Fruit fly (Drosophila melanogaster) whole organism, pupa: Measurements from ENCODE around the gene CG46313.
A peak's percentile ranks its signal among the peaks of the same experiment; 100 is the strongest.

Experiments
- CG10348 ChIP-seq: fragments of 200-800 bp; sonication (Bioruptor generic); IDR thresholded peaks from 2 replicates; pipeline ENCODE4 v1.3.6; 2022; ENCODE audit warnings: missing biosample characterization, missing genetic modification characterization
- CG12605 ChIP-seq: fragments of 200-800 bp; sonication (Bioruptor generic); IDR thresholded peaks from 2 replicates; pipeline ENCODE4 v1.3.6; 2022; ENCODE audit warnings: missing biosample characterization, missing genetic modification characterization
- CG13204 ChIP-seq: fragments of 200-800 bp; sonication (Bioruptor generic); optimal IDR thresholded peaks from 2 replicates; lab custom pipeline; 2018; ENCODE audit warnings: missing biosample characterization, mild to moderate bottlenecking, missing genetic modification characterization, moderate library complexity
- CG14655 ChIP-seq: fragments of 200-800 bp; sonication (Bioruptor generic); optimal IDR thresholded peaks from 3 replicates; lab custom pipeline; 2017; ENCODE audit warnings: mild to moderate bottlenecking, missing biosample characterization, missing genetic modification reagents, missing genetic modification characterization
- CG15710 ChIP-seq: fragments of 200-800 bp; sonication (Bioruptor generic); optimal IDR thresholded peaks from 2 replicates; lab custom pipeline; 2018; ENCODE audit warnings: missing biosample characterization, mild to moderate bottlenecking, missing genetic modification characterization, moderate library complexity
- CG17806 ChIP-seq: fragments of 200-800 bp; sonication (Bioruptor generic); optimal IDR thresholded peaks from 2 replicates; lab custom pipeline; 2018; ENCODE audit warnings: missing biosample characterization, mild to moderate bottlenecking, missing genetic modification characterization, moderate library complexity
- CG32121 ChIP-seq: fragments of 200-800 bp; sonication (Bioruptor generic); IDR thresholded peaks from 2 replicates; pipeline ENCODE4 v1.3.6; 2022; ENCODE audit warnings: missing biosample characterization, missing genetic modification characterization
- CG34367 ChIP-seq: fragments of 200-800 bp; sonication (Bioruptor generic); optimal IDR thresholded peaks from 2 replicates; lab custom pipeline; 2018; ENCODE audit warnings: missing biosample characterization, mild to moderate bottlenecking, missing genetic modification characterization
- CG4496 ChIP-seq: fragments of 200-800 bp; sonication (Bioruptor generic); IDR thresholded peaks from 3 replicates; pipeline ENCODE4 v1.3.6; 2022; ENCODE audit warnings: missing biosample characterization, missing genetic modification characterization
- CG8159 ChIP-seq: fragments of 200-800 bp; sonication (Bioruptor generic); optimal IDR thresholded peaks from 3 replicates; lab custom pipeline; 2018; ENCODE audit warnings: missing biosample characterization, mild to moderate bottlenecking, missing genetic modification characterization, moderate library complexity
- CG8301 ChIP-seq: fragments of 200-800 bp; sonication (Bioruptor generic); optimal IDR thresholded peaks from 2 replicates; lab custom pipeline; 2018; ENCODE audit warnings: missing biosample characterization, mild to moderate bottlenecking, missing genetic modification characterization
- CG9948 ChIP-seq: fragments of 200-800 bp; sonication (Bioruptor generic); optimal IDR thresholded peaks from 2 replicates; lab custom pipeline; 2018; ENCODE audit warnings: missing biosample characterization, mild to moderate bottlenecking, missing genetic modification characterization, moderate library complexity
- D1 ChIP-seq: fragments of 200-800 bp; sonication (Bioruptor generic); optimal IDR thresholded peaks from 2 replicates; lab custom pipeline; 2018; ENCODE audit warnings: missing biosample characterization, mild to moderate bottlenecking, missing genetic modification characterization, moderate library complexity
- EcR ChIP-seq: fragments of 200-800 bp; sonication (Bioruptor generic); optimal IDR thresholded peaks from 3 replicates; lab custom pipeline; 2019; ENCODE audit warnings: missing biosample characterization, missing genetic modification characterization, mild to moderate bottlenecking, moderate library complexity, missing genetic modification reagents
- Ets98B ChIP-seq: fragments of 200-800 bp; sonication (Bioruptor generic); IDR thresholded peaks from 2 replicates; pipeline ENCODE4 v1.3.6; 2022; ENCODE audit warnings: missing biosample characterization, missing genetic modification characterization
- Pif1A ChIP-seq: fragments of 200-800 bp; sonication (Bioruptor generic); optimal IDR thresholded peaks from 3 replicates; lab custom pipeline; 2016; ENCODE audit warnings: missing biosample characterization, missing genetic modification characterization
- Pif1B ChIP-seq: fragments of 200-800 bp; sonication (Bioruptor generic); optimal IDR thresholded peaks from 3 replicates; lab custom pipeline; 2016; ENCODE audit warnings: missing biosample characterization, missing genetic modification characterization
- Snoo ChIP-seq: fragments of 200-800 bp; sonication (Bioruptor generic); optimal IDR thresholded peaks from 3 replicates; lab custom pipeline; 2017; ENCODE audit warnings: missing biosample characterization, mild to moderate bottlenecking, missing genetic modification characterization, inconsistent platforms
- fd96Ca ChIP-seq: fragments of 200-800 bp; sonication (Bioruptor generic); IDR thresholded peaks from 3 replicates; pipeline ENCODE4 v1.3.6; 2022; ENCODE audit warnings: missing biosample characterization, missing genetic modification characterization
- gl ChIP-seq: fragments of 200-800 bp; sonication (Bioruptor generic); optimal IDR thresholded peaks from 2 replicates; lab custom pipeline; 2018; ENCODE audit warnings: missing biosample characterization, mild to moderate bottlenecking, missing genetic modification characterization
- rn ChIP-seq: fragments of 200-800 bp; sonication (Bioruptor generic); IDR thresholded peaks from 2 replicates; pipeline ENCODE4 v1.3.6; 2022; ENCODE audit warnings: missing biosample characterization, missing genetic modification characterization

Gene CG46313

dm6 chr3R:26978241-26978640 lies at the start of gene CG46313, which contains the start of gene CG14253:
Gene CG46313, plus strand, starts transcription at chr3R:26978541.
Gene CG14253, plus strand, starts transcription at chr3R:26978541.
- TF ChIP-seq CG15710 (tag; lab: Kevin White, UChicago) (no peak), CG34367 (tag; lab: Kevin White, UChicago) (no peak), D1 (tag; lab: Kevin White, UChicago) (no peak), CG17806 (no peak), fd96Ca (GFP tag; lab: Robert Waterston, UW) (no peak), CG4496 (GFP tag; lab: Robert Waterston, UW) (no peak), gl (no peak), Snoo (no peak), CG13204 (no peak), Ets98B (no peak), CG8301 (tag; lab: Kevin White, UChicago) (no peak), CG9948 (tag; lab: Kevin White, UChicago) (no peak), Pif1A (GFP tag; lab: Kevin White, UChicago) (no peak), CG14655 (no peak), CG8159 (tag; lab: Kevin White, UChicago) (no peak), rn (GFP tag; lab: Robert Waterston, UW) (no peak)

- no peak for TF ChIP-seq gl
- no peak for TF ChIP-seq Ets98B
- no peak for TF ChIP-seq CG32121 (GFP tag; lab: Robert Waterston, UW)
- no peak for TF ChIP-seq CG4496 (GFP tag; lab: Robert Waterston, UW)
- no peak for TF ChIP-seq CG9948 (tag; lab: Kevin White, UChicago)
- TF ChIP-seq EcR = no peak
- TF ChIP-seq CG15710 (tag; lab: Kevin White, UChicago) = no peak
- TF ChIP-seq CG8301 (tag; lab: Kevin White, UChicago) = no peak
- no peak for TF ChIP-seq fd96Ca (GFP tag; lab: Robert Waterston, UW)
- no peak for TF ChIP-seq CG13204
- TF ChIP-seq Pif1A (GFP tag; lab: Kevin White, UChicago) = no peak
- TF ChIP-seq, all 21 proteins: peak for 0
Observed at dm6 chr3R:26933885-26934284, 44.5 kb upstream of the CG46313 start.

DNA sequence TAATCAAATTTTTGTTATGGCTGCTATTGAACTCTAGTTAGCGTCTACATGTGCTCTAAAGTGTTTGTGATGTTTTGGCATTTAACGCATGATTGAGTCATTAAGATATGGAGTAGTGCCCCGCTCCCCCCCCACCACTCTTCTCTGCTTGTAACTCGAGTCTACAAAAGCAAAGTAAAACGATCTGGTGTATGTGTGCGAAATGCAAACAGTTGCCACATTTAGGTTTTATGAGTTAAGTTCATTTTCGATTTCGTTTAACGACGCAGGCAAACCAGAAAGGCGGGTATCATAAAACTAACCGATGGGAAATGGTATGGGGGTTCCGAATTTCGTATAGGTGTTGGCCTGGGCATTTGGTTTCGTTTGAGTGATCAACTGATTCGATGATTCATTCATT lies 43.8 kb upstream of the CG46313 start:
- TF ChIP-seq D1 (tag; lab: Kevin White, UChicago) (no peak), gl (no peak), CG32121 (GFP tag; lab: Robert Waterston, UW) (no peak), Ets98B (no peak), fd96Ca (GFP tag; lab: Robert Waterston, UW) (no peak), CG12605 (GFP tag; lab: Robert Waterston, UW) (no peak), CG13204 (no peak), CG14655 (no peak)

- TF ChIP-seq CG12605 (GFP tag; lab: Robert Waterston, UW) = no peak
- 0 out of 2 replicates have a peak, but pooled peaks have one; percentile 37 for TF ChIP-seq CG32121 (GFP tag; lab: Robert Waterston, UW)
- no peak for TF ChIP-seq Ets98B
Observed at dm6 chr3R:26935400-26935799, 42.9 kb upstream of the CG46313 start.

dm6 chr3R:26936501-26936900 lies 41.8 kb upstream of the CG46313 start:
- TF ChIP-seq CG8159 (tag; lab: Kevin White, UChicago) = no peak
- TF ChIP-seq CG8301 (tag; lab: Kevin White, UChicago) = no peak
- no peak for TF ChIP-seq fd96Ca (GFP tag; lab: Robert Waterston, UW)
- no peak for TF ChIP-seq EcR
- TF ChIP-seq Ets98B = no peak
- TF ChIP-seq CG9948 (tag; lab: Kevin White, UChicago) = no peak
- TF ChIP-seq CG10348 (GFP tag; lab: Robert Waterston, UW) = no peak
- TF ChIP-seq gl = no peak
- TF ChIP-seq Snoo = no peak
- TF ChIP-seq rn (GFP tag; lab: Robert Waterston, UW) = no peak

dm6 chr3R:26937423-26937822 lies 40.9 kb upstream of the CG46313 start:
- TF ChIP-seq CG8159 (tag; lab: Kevin White, UChicago) = peak; percentile 46
- peak; percentile 47 for TF ChIP-seq Pif1A (GFP tag; lab: Kevin White, UChicago)
- TF ChIP-seq Ets98B = no peak
- no peak for TF ChIP-seq CG32121 (GFP tag; lab: Robert Waterston, UW)
- TF ChIP-seq CG34367 (tag; lab: Kevin White, UChicago) = no peak
- no peak for TF ChIP-seq gl
- peak; percentile 37 for TF ChIP-seq CG9948 (tag; lab: Kevin White, UChicago)
- no peak for TF ChIP-seq CG13204
- TF ChIP-seq CG8301 (tag; lab: Kevin White, UChicago) = peak; percentile 65
- TF ChIP-seq Pif1B (GFP tag; lab: Kevin White, UChicago) = no peak
- TF ChIP-seq CG14655 = peak; percentile 76
- no peak for TF ChIP-seq CG10348 (GFP tag; lab: Robert Waterston, UW)
- TF ChIP-seq EcR = no peak
- TF ChIP-seq CG4496 (GFP tag; lab: Robert Waterston, UW) = peak; percentile 21; the same call in 1 of the 3 replicates
- TF ChIP-seq CG12605 (GFP tag; lab: Robert Waterston, UW) = no peak
- peak; percentile 7 for TF ChIP-seq CG15710 (tag; lab: Kevin White, UChicago)
- TF ChIP-seq CG17806 = no peak
- no peak for TF ChIP-seq rn (GFP tag; lab: Robert Waterston, UW)
- TF ChIP-seq D1 (tag; lab: Kevin White, UChicago) = no peak
- TF ChIP-seq Snoo = peak; percentile 33
- TF ChIP-seq fd96Ca (GFP tag; lab: Robert Waterston, UW) = no peak

dm6 chr3R:26945233-26945632 lies 33.1 kb upstream of the CG46313 start, which contains the start of gene CG14252:
Gene CG14252, plus strand, starts transcription at chr3R:26945534.
- no peak for TF ChIP-seq D1 (tag; lab: Kevin White, UChicago)
- TF ChIP-seq gl = no peak
- TF ChIP-seq CG32121 (GFP tag; lab: Robert Waterston, UW) = no peak
- TF ChIP-seq Snoo = no peak
- no peak for TF ChIP-seq fd96Ca (GFP tag; lab: Robert Waterston, UW)
- TF ChIP-seq CG10348 (GFP tag; lab: Robert Waterston, UW) = no peak
- no peak for TF ChIP-seq CG15710 (tag; lab: Kevin White, UChicago)
- TF ChIP-seq Ets98B = no peak
- TF ChIP-seq EcR = no peak
- TF ChIP-seq CG14655 = no peak
- TF ChIP-seq Pif1B (GFP tag; lab: Kevin White, UChicago) = no peak
- no peak for TF ChIP-seq CG8301 (tag; lab: Kevin White, UChicago)
- no peak for TF ChIP-seq CG4496 (GFP tag; lab: Robert Waterston, UW)
- TF ChIP-seq Pif1A (GFP tag; lab: Kevin White, UChicago) = no peak
- no peak for TF ChIP-seq CG8159 (tag; lab: Kevin White, UChicago)
- TF ChIP-seq CG34367 (tag; lab: Kevin White, UChicago) = no peak
- TF ChIP-seq rn (GFP tag; lab: Robert Waterston, UW) = no peak
- TF ChIP-seq CG9948 (tag; lab: Kevin White, UChicago) = no peak
- no peak for TF ChIP-seq CG13204
- TF ChIP-seq CG17806 = no peak
